Fruit fly (Drosophila melanogaster) whole organism, embryonic: ENCODE data around the gene Ndae1.

Source experiments
- ATbp ChIP-seq: fragments of 200-800 bp; sonication (Bioruptor generic); optimal IDR thresholded peaks from 2 replicates; lab custom pipeline; 2017; ENCODE audit warnings: missing biosample characterization, mild to moderate bottlenecking, missing genetic modification characterization, missing genetic modification reagents
- Aef1 ChIP-seq: fragments of 200-800 bp; sonication (Bioruptor generic); IDR thresholded peaks from 3 replicates; pipeline ENCODE4 v1.3.6; 2022; ENCODE audit warnings: missing biosample characterization, missing genetic modification characterization
- Atf-2 ChIP-seq: fragments of 200-800 bp; sonication (Bioruptor generic); optimal IDR thresholded peaks from 2 replicates; lab custom pipeline; 2016; ENCODE audit warnings: missing biosample characterization, missing genetic modification characterization
- CG11504 ChIP-seq: fragments of 200-800 bp; sonication (Bioruptor generic); optimal IDR thresholded peaks from 3 replicates; lab custom pipeline; 2019; ENCODE audit warnings: missing biosample characterization, mild to moderate bottlenecking, missing genetic modification characterization, moderate library complexity
- CG11695 ChIP-seq: fragments of 200-800 bp; sonication (Bioruptor generic); IDR thresholded peaks from 3 replicates; pipeline ENCODE4 v1.3.6; 2022; ENCODE audit warnings: missing biosample characterization, missing genetic modification characterization
- CG12219 ChIP-seq: fragments of 200-800 bp; sonication (Bioruptor generic); optimal IDR thresholded peaks from 3 replicates; lab custom pipeline; 2018; ENCODE audit warnings: missing biosample characterization, mild to moderate bottlenecking, missing genetic modification characterization
- CG12299 ChIP-seq: fragments of 200-800 bp; sonication (Bioruptor generic); optimal IDR thresholded peaks from 2 replicates; lab custom pipeline; 2018; ENCODE audit warnings: missing biosample characterization, mild to moderate bottlenecking, missing genetic modification characterization
- CG1233 ChIP-seq: fragments of 200-800 bp; sonication (Bioruptor generic); optimal IDR thresholded peaks from 4 replicates; lab custom pipeline; 2018; ENCODE audit warnings: missing biosample characterization, mild to moderate bottlenecking, missing genetic modification characterization
- CG12391 ChIP-seq: fragments of 200-800 bp; sonication (Bioruptor generic); optimal IDR thresholded peaks from 3 replicates; lab custom pipeline; 2018; ENCODE audit warnings: missing biosample characterization, mild to moderate bottlenecking, missing genetic modification characterization, moderate library complexity
- CG12659 ChIP-seq: fragments of 200-800 bp; sonication (Bioruptor generic); optimal IDR thresholded peaks from 3 replicates; lab custom pipeline; 2017; ENCODE audit warnings: mild to moderate bottlenecking, missing biosample characterization, missing genetic modification reagents, missing genetic modification characterization
- CG13123 ChIP-seq: fragments of 200-800 bp; sonication (Bioruptor generic); optimal IDR thresholded peaks from 2 replicates; lab custom pipeline; 2016; ENCODE audit warnings: missing biosample characterization, missing genetic modification characterization
- CG18764 ChIP-seq: fragments of 200-800 bp; sonication (Bioruptor generic); optimal IDR thresholded peaks from 3 replicates; lab custom pipeline; 2016; ENCODE audit warnings: missing biosample characterization, missing genetic modification characterization
- CG2129 ChIP-seq: fragments of 200-800 bp; sonication (Bioruptor generic); IDR thresholded peaks from 2 replicates; pipeline ENCODE4 v1.3.6; 2022; ENCODE audit warnings: missing biosample characterization, missing genetic modification characterization; ENCODE audit not compliant: partially characterized antibody
- CG2199 ChIP-seq: fragments of 200-800 bp; sonication (Bioruptor generic); IDR thresholded peaks from 3 replicates; pipeline ENCODE4 v1.3.6; 2022; ENCODE audit warnings: missing biosample characterization, missing genetic modification characterization
- CG2202 ChIP-seq: fragments of 200-800 bp; sonication (Bioruptor generic); optimal IDR thresholded peaks from 2 replicates; lab custom pipeline; 2018; ENCODE audit warnings: missing biosample characterization, mild to moderate bottlenecking, missing genetic modification characterization
- CG31224 ChIP-seq: fragments of 200-800 bp; sonication (Bioruptor generic); IDR thresholded peaks from 2 replicates; pipeline ENCODE4 v1.3.6; 2022; ENCODE audit warnings: missing biosample characterization, missing genetic modification characterization
- CG3407 ChIP-seq: fragments of 200-800 bp; sonication (Bioruptor generic); optimal IDR thresholded peaks from 2 replicates; lab custom pipeline; 2018; ENCODE audit warnings: missing biosample characterization, mild to moderate bottlenecking, missing genetic modification characterization
- CG34422 ChIP-seq: fragments of 200-800 bp; sonication (Bioruptor generic); IDR thresholded peaks from 3 replicates; pipeline ENCODE4 v1.3.6; 2022; ENCODE audit warnings: missing biosample characterization, missing genetic modification characterization
- CG43689 ChIP-seq: fragments of 200-800 bp; sonication (Bioruptor generic); IDR thresholded peaks from 2 replicates; pipeline ENCODE4 v1.3.6; 2022; ENCODE audit warnings: missing biosample characterization, missing genetic modification characterization
- CG7928 ChIP-seq: fragments of 200-800 bp; sonication (Bioruptor generic); optimal IDR thresholded peaks from 2 replicates; lab custom pipeline; 2017; ENCODE audit warnings: missing biosample characterization, mild to moderate bottlenecking, missing genetic modification characterization
- CG8290 ChIP-seq, 3 experiments: fragments of 200-800 bp; sonication (Bioruptor generic); optimal IDR thresholded peaks; 2 replicates each; lab custom pipeline; 2016 to 2019; ENCODE audit warnings: missing biosample characterization in 3 of 3, missing genetic modification characterization in 3 of 3, mild to moderate bottlenecking in 2 of 3, moderate library complexity in 1 of 3
- CG8478 ChIP-seq: fragments of >200 bp; optimal IDR thresholded peaks from 2 replicates; lab custom pipeline; 2018
- Chrac-16 ChIP-seq: fragments of 200-800 bp; sonication (Bioruptor generic); optimal IDR thresholded peaks from 3 replicates; lab custom pipeline; 2016; ENCODE audit warnings: missing biosample characterization, missing genetic modification characterization
- CkIIα-i1 ChIP-seq: fragments of 200-800 bp; sonication (Bioruptor generic); IDR thresholded peaks from 2 replicates; pipeline ENCODE4 v1.3.6; 2022; ENCODE audit warnings: missing biosample characterization, missing genetic modification characterization
- D ChIP-seq, 2 experiments: fragments of 200-800 bp in 1 of 2; fragments of >200 bp in 1 of 2; sonication (Bioruptor generic) in 1 of 2; optimal IDR thresholded peaks; 2 replicates in 1 of 2; 3 replicates in 1 of 2; lab custom pipeline; 2017; ENCODE audit warnings: mild to moderate bottlenecking in 1 of 2, missing biosample characterization in 1 of 2, missing genetic modification characterization in 1 of 2, missing genetic modification reagents in 1 of 2
- D19B ChIP-seq: fragments of 200-800 bp; sonication (Bioruptor generic); optimal IDR thresholded peaks from 2 replicates; lab custom pipeline; 2017; ENCODE audit warnings: missing biosample characterization, mild to moderate bottlenecking, missing genetic modification characterization
- Elba2 ChIP-seq: fragments of 200-800 bp; sonication (Bioruptor generic); optimal IDR thresholded peaks from 3 replicates; lab custom pipeline; 2016; ENCODE audit warnings: missing biosample characterization, missing genetic modification characterization
- H2.0 ChIP-seq: fragments of 200-800 bp; sonication (Bioruptor generic); IDR thresholded peaks from 2 replicates; pipeline ENCODE4 v1.3.6; 2022; ENCODE audit warnings: missing biosample characterization, missing genetic modification characterization
- HmgD ChIP-seq: fragments of 200-800 bp; sonication (Bioruptor generic); optimal IDR thresholded peaks from 3 replicates; lab custom pipeline; 2016; ENCODE audit warnings: missing biosample characterization, missing genetic modification characterization
- Hsf ChIP-seq: fragments of 200-800 bp; sonication (Bioruptor generic); optimal IDR thresholded peaks from 3 replicates; lab custom pipeline; 2016; ENCODE audit warnings: missing biosample characterization, missing genetic modification characterization
- Mrtf ChIP-seq: fragments of 200-800 bp; sonication (Bioruptor generic); IDR thresholded peaks from 3 replicates; pipeline ENCODE4 v1.3.6; 2022; ENCODE audit warnings: missing biosample characterization, missing genetic modification characterization
- NfI ChIP-seq: fragments of 200-800 bp; sonication (Bioruptor generic); optimal IDR thresholded peaks from 3 replicates; lab custom pipeline; 2018; ENCODE audit warnings: missing biosample characterization, mild to moderate bottlenecking, missing genetic modification characterization, moderate library complexity
- Oli ChIP-seq: fragments of 200-800 bp; sonication (Bioruptor generic); optimal IDR thresholded peaks from 2 replicates; lab custom pipeline; 2018; ENCODE audit warnings: missing biosample characterization, mild to moderate bottlenecking, missing genetic modification characterization, moderate library complexity
- Opbp ChIP-seq: fragments of 200-800 bp; sonication (Bioruptor generic); IDR thresholded peaks from 3 replicates; pipeline ENCODE4 v1.3.6; 2022; ENCODE audit warnings: missing biosample characterization, missing genetic modification characterization; ENCODE audit not compliant: partially characterized antibody
- Optix ChIP-seq: fragments of 200-800 bp; sonication (Bioruptor generic); IDR thresholded peaks from 3 replicates; pipeline ENCODE4 v1.3.6; 2022; ENCODE audit warnings: missing biosample characterization, missing genetic modification characterization
- Sox100B ChIP-seq: fragments of 200-800 bp; sonication (Bioruptor generic); optimal IDR thresholded peaks from 3 replicates; lab custom pipeline; 2018; ENCODE audit warnings: missing biosample characterization, mild to moderate bottlenecking, missing genetic modification characterization
- YL-1 ChIP-seq: fragments of 200-800 bp; sonication (Bioruptor generic); optimal IDR thresholded peaks from 3 replicates; lab custom pipeline; 2017; ENCODE audit warnings: missing biosample characterization, mild to moderate bottlenecking, missing genetic modification characterization
- caup ChIP-seq: fragments of 200-800 bp; sonication (Bioruptor generic); optimal IDR thresholded peaks from 3 replicates; lab custom pipeline; 2017; ENCODE audit warnings: missing biosample characterization, mild to moderate bottlenecking, missing genetic modification characterization, moderate library complexity; ENCODE audit not compliant: severe bottlenecking
- cg ChIP-seq: fragments of 200-800 bp; sonication (Bioruptor generic); optimal IDR thresholded peaks from 3 replicates; lab custom pipeline; 2019; ENCODE audit warnings: missing biosample characterization, mild to moderate bottlenecking, missing genetic modification characterization, moderate library complexity
- dati ChIP-seq: fragments of 200-800 bp; sonication (Bioruptor generic); IDR thresholded peaks from 2 replicates; pipeline ENCODE4 v1.3.6; 2022; ENCODE audit warnings: missing biosample characterization, missing genetic modification characterization
- dmrt11E ChIP-seq: fragments of 200-800 bp; sonication (Bioruptor generic); optimal IDR thresholded peaks from 3 replicates; lab custom pipeline; 2018; ENCODE audit warnings: missing biosample characterization, mild to moderate bottlenecking, missing genetic modification characterization, moderate library complexity
- gce ChIP-seq: fragments of 200-800 bp; sonication (Bioruptor generic); IDR thresholded peaks from 3 replicates; pipeline ENCODE4 v1.3.6; 2022; ENCODE audit warnings: missing biosample characterization, missing genetic modification characterization
- hbn ChIP-seq: fragments of 200-800 bp; sonication (Bioruptor generic); IDR thresholded peaks from 2 replicates; pipeline ENCODE4 v1.3.6; 2022; ENCODE audit warnings: missing biosample characterization, missing genetic modification characterization; ENCODE audit not compliant: partially characterized antibody
- jing ChIP-seq: fragments of 200-800 bp; sonication (Bioruptor generic); optimal IDR thresholded peaks from 2 replicates; lab custom pipeline; 2018; ENCODE audit warnings: missing biosample characterization, mild to moderate bottlenecking, missing genetic modification characterization
- ken ChIP-seq: fragments of 200-800 bp; sonication (Bioruptor generic); IDR thresholded peaks from 3 replicates; pipeline ENCODE4 v1.3.6; 2022; ENCODE audit warnings: missing biosample characterization, missing genetic modification characterization
- luna ChIP-seq: fragments of 200-800 bp; sonication (Bioruptor generic); optimal IDR thresholded peaks from 2 replicates; lab custom pipeline; 2016; ENCODE audit warnings: missing biosample characterization, missing genetic modification characterization
- psq ChIP-seq: fragments of 200-800 bp; sonication (Bioruptor generic); optimal IDR thresholded peaks from 2 replicates; lab custom pipeline; 2017; ENCODE audit warnings: missing biosample characterization, missing genetic modification characterization
- salm ChIP-seq: fragments of 200-800 bp; sonication (Bioruptor generic); optimal IDR thresholded peaks from 2 replicates; lab custom pipeline; 2018; ENCODE audit warnings: missing biosample characterization, mild to moderate bottlenecking, missing genetic modification characterization
- sens-2 ChIP-seq: fragments of 200-800 bp; sonication (Bioruptor generic); IDR thresholded peaks from 2 replicates; pipeline ENCODE4 v1.3.6; 2022; ENCODE audit warnings: missing biosample characterization, missing genetic modification characterization
- slbo ChIP-seq: fragments of 200-800 bp; sonication (Bioruptor generic); IDR thresholded peaks from 2 replicates; pipeline ENCODE4 v1.3.6; 2022; ENCODE audit warnings: missing biosample characterization, missing genetic modification characterization
- slou ChIP-seq: fragments of 200-800 bp; sonication (Bioruptor generic); optimal IDR thresholded peaks from 3 replicates; lab custom pipeline; 2016; ENCODE audit warnings: missing biosample characterization, missing genetic modification characterization

Ndae1 gene

DNA sequence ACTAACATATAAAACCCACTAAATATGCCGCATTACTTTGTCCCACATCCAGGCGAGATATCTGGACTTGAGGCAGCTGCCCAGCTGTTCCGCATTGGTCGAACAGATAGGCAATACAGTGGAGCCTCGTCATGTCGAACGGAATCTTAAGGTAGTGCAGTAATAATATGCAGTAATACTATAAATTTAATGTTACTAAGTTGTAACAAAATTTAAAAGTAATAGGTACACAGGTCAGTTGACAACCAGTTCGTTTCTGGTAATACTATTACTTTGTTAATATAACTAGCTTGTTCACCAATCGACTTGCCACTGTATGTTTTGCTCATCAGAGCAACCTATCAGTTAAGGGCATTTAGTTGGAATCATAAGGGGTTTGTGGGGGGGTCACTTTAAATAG is 45.8 kb upstream of the Ndae1 start (continued):
- peak; percentile 66 for TF ChIP-seq dmrt11E
- peak; percentile 50 for TF ChIP-seq CG12391 (tag; lab: Kevin White, UChicago)
- TF ChIP-seq CG12299 (tag; lab: Kevin White, UChicago): no peak
- TF ChIP-seq ATbp (GFP tag; lab: Kevin White, UChicago): no peak
- TF ChIP-seq CkIIα-i1 (GFP tag; lab: Robert Waterston, UW): no peak
- TF ChIP-seq sens-2 (GFP tag; lab: Robert Waterston, UW): no peak
- TF ChIP-seq YL-1: no peak
- no peak for TF ChIP-seq gce (GFP tag; lab: Robert Waterston, UW)
- peak; percentile 49 for TF ChIP-seq Sox100B (GFP tag; lab: Kevin White, UChicago)
- TF ChIP-seq CG2199: no peak
- TF ChIP-seq CG7928: no peak
- TF ChIP-seq HmgD (GFP tag; lab: Kevin White, UChicago): no peak
- TF ChIP-seq Atf-2 (GFP tag; lab: Kevin White, UChicago): no peak
- TF ChIP-seq CG13123: no peak
- no peak for TF ChIP-seq caup
- no peak for TF ChIP-seq salm (tag; lab: Kevin White, UChicago)
- no peak for TF ChIP-seq CG3407
- peak; percentile 27 for TF ChIP-seq Oli (tag; lab: Kevin White, UChicago)
- TF ChIP-seq CG12659 (GFP tag; lab: Kevin White, UChicago): no peak
- TF ChIP-seq hbn (GFP tag; lab: Robert Waterston, UW): no peak
- no peak for TF ChIP-seq slou (GFP tag; lab: Kevin White, UChicago)
- TF ChIP-seq psq: no peak
- no peak for TF ChIP-seq Hsf
- no peak for TF ChIP-seq Optix (GFP tag; lab: Robert Waterston, UW)
- no peak for TF ChIP-seq Aef1 (GFP tag; lab: Robert Waterston, UW)
- no peak for TF ChIP-seq D19B (GFP tag; lab: Kevin White, UChicago)
- TF ChIP-seq CG2129 (GFP tag; lab: Robert Waterston, UW): no peak
- no peak for TF ChIP-seq CG34422 (GFP tag; lab: Robert Waterston, UW)
- TF ChIP-seq dati: no peak
- no peak for TF ChIP-seq ken (GFP tag; lab: Robert Waterston, UW)
- TF ChIP-seq Elba2 (GFP tag; lab: Kevin White, UChicago): no peak
- no peak for TF ChIP-seq Opbp (GFP tag; lab: Robert Waterston, UW)
- 0 out of 3 replicates have a peak, but pooled peaks have one; percentile 29 for TF ChIP-seq CG11695 (GFP tag; lab: Robert Waterston, UW)
- no peak for TF ChIP-seq Mrtf (GFP tag; lab: Robert Waterston, UW)
- peak; percentile 64 for TF ChIP-seq CG11504
- no peak for TF ChIP-seq luna
- TF ChIP-seq CG8478 (lab: Kevin White, UChicago): no peak
- no peak for TF ChIP-seq slbo
- peak; percentile 25 for TF ChIP-seq Chrac-16 (GFP tag; lab: Kevin White, UChicago)
- TF ChIP-seq CG1233 (GFP tag; lab: Kevin White, UChicago): peak; percentile 36
- TF ChIP-seq CG12219 (GFP tag; lab: Kevin White, UChicago): peak; percentile 24
- TF ChIP-seq CG8290 (GFP tag; optimal IDR thresholded peaks at IDR 0.05; lab: Kevin White, UChicago): no peak
- no peak for TF ChIP-seq CG8290 (tag; optimal IDR thresholded peaks at IDR 0.05; lab: Kevin White, UChicago)
- no peak for TF ChIP-seq H2.0 (GFP tag; lab: Robert Waterston, UW)
- TF ChIP-seq CG43689: no peak
- TF ChIP-seq cg (GFP tag; lab: Kevin White, UChicago): no peak
- TF ChIP-seq jing: no peak
- no peak for TF ChIP-seq D (optimal IDR thresholded peaks at IDR 0.05; lab: Kevin White, UChicago)
- peak; percentile 50 for TF ChIP-seq D (GFP tag; optimal IDR thresholded peaks at IDR 0.05; lab: Kevin White, UChicago)
- TF ChIP-seq NfI (GFP tag; lab: Kevin White, UChicago): no peak
- no peak for TF ChIP-seq CG2202 (tag; lab: Kevin White, UChicago)
- no peak for TF ChIP-seq CG31224
- TF ChIP-seq CG18764 (GFP tag; lab: Kevin White, UChicago): no peak
